Worm (Caenorhabditis elegans) whole organism, L2 larva: ENCODE results near the gene str-108.

Source experiments
- C34F6.9 ChIP-seq: fragments of 150-350 bp; optimal IDR thresholded peaks from 2 replicates; lab custom pipeline; 2014; ENCODE audit warnings: missing biosample characterization, missing genetic modification characterization
- F13H6.1 ChIP-seq: sonication (generic microtip); optimal IDR thresholded peaks from 2 replicates; lab custom pipeline; 2016; ENCODE audit warnings: missing genetic modification characterization, missing compliant biosample characterization
- R02D3.7 ChIP-seq: fragments of 150-350 bp; optimal IDR thresholded peaks from 2 replicates; lab custom pipeline; 2014; ENCODE audit warnings: missing biosample characterization, missing genetic modification characterization
- Y55F3AM.14 ChIP-seq: fragments of 200-800 bp; sonication (Bioruptor generic); optimal IDR thresholded peaks from 2 replicates; lab custom pipeline; 2018; ENCODE audit warnings: mild to moderate bottlenecking, missing genetic modification characterization, missing compliant biosample characterization
- ZK546.5 ChIP-seq: sonication (generic microtip); optimal IDR thresholded peaks from 2 replicates; lab custom pipeline; 2017; ENCODE audit warnings: missing biosample characterization, missing genetic modification characterization
- alr-1 ChIP-seq: fragments of 150-350 bp; optimal IDR thresholded peaks from 2 replicates; lab custom pipeline; 2014; ENCODE audit warnings: missing biosample characterization, missing genetic modification characterization
- aly-2 ChIP-seq: fragments of 150-350 bp; optimal IDR thresholded peaks from 2 replicates; lab custom pipeline; 2014; ENCODE audit warnings: missing biosample characterization, missing genetic modification characterization
- ceh-16 ChIP-seq: fragments of 150-350 bp; optimal IDR thresholded peaks from 2 replicates; lab custom pipeline; 2014; ENCODE audit warnings: missing biosample characterization, missing genetic modification characterization
- crh-2 ChIP-seq: sonication (generic microtip); optimal IDR thresholded peaks from 2 replicates; lab custom pipeline; 2017; ENCODE audit warnings: missing biosample characterization, missing genetic modification characterization
- dmd-4 ChIP-seq: sonication (generic microtip); optimal IDR thresholded peaks from 2 replicates; lab custom pipeline; 2017; ENCODE audit warnings: missing biosample characterization, missing genetic modification characterization
- egl-27 ChIP-seq: sonication (generic microtip); optimal IDR thresholded peaks from 3 replicates; lab custom pipeline; 2017; ENCODE audit warnings: missing biosample characterization, missing genetic modification reagents, missing genetic modification characterization
- elt-1 ChIP-seq: fragments of 150-350 bp; optimal IDR thresholded peaks from 2 replicates; lab custom pipeline; 2014; ENCODE audit warnings: missing biosample characterization, missing genetic modification characterization
- elt-3 ChIP-seq: sonication (generic microtip); optimal IDR thresholded peaks from 2 replicates; lab custom pipeline; 2017; ENCODE audit warnings: missing biosample characterization, missing genetic modification characterization
- gmeb-1 ChIP-seq: fragments of 150-350 bp; optimal IDR thresholded peaks from 2 replicates; lab custom pipeline; 2014; ENCODE audit warnings: missing biosample characterization, missing genetic modification characterization
- lin-11 ChIP-seq: fragments of 150-350 bp; sonication (generic microtip); optimal IDR thresholded peaks from 2 replicates; lab custom pipeline; 2014; ENCODE audit warnings: missing biosample characterization, missing genetic modification characterization, inconsistent platforms, mixed read lengths
- lin-13 ChIP-seq: fragments of 150-350 bp; optimal IDR thresholded peaks from 2 replicates; lab custom pipeline; 2014; ENCODE audit warnings: missing biosample characterization, missing genetic modification reagents, missing genetic modification characterization
- lin-39 ChIP-seq: fragments of 150-350 bp; optimal IDR thresholded peaks from 2 replicates; lab custom pipeline; 2014; ENCODE audit warnings: missing biosample characterization, missing genetic modification reagents, missing genetic modification characterization
- lsy-2 ChIP-seq, 2 experiments: fragments of 150-350 bp in 1 of 2; sonication (generic microtip) in 1 of 2; optimal IDR thresholded peaks; 2 replicates each; lab custom pipeline; 2014 to 2017; ENCODE audit warnings: missing biosample characterization in 2 of 2, missing genetic modification characterization in 2 of 2
- mab-5 ChIP-seq: fragments of 150-350 bp; optimal IDR thresholded peaks from 2 replicates; lab custom pipeline; 2014; ENCODE audit warnings: missing biosample characterization, missing genetic modification characterization
- mbf-1 ChIP-seq: sonication (generic microtip); optimal IDR thresholded peaks from 2 replicates; lab custom pipeline; 2017; ENCODE audit warnings: missing biosample characterization, missing genetic modification characterization
- nhr-10 ChIP-seq: sonication (generic microtip); optimal IDR thresholded peaks from 2 replicates; lab custom pipeline; 2017; ENCODE audit warnings: missing biosample characterization, missing genetic modification characterization
- nhr-12 ChIP-seq: fragments of 150-350 bp; optimal IDR thresholded peaks from 2 replicates; lab custom pipeline; 2014; ENCODE audit warnings: missing biosample characterization, missing genetic modification characterization
- nhr-21 ChIP-seq: fragments of 150-350 bp; optimal IDR thresholded peaks from 2 replicates; lab custom pipeline; 2014; ENCODE audit warnings: missing biosample characterization, missing genetic modification characterization
- nhr-237 ChIP-seq: fragments of 150-350 bp; optimal IDR thresholded peaks from 2 replicates; lab custom pipeline; 2014; ENCODE audit warnings: missing biosample characterization, missing genetic modification characterization
- nhr-25 ChIP-seq: fragments of 150-350 bp; sonication (generic microtip); optimal IDR thresholded peaks from 3 replicates; lab custom pipeline; 2014; ENCODE audit warnings: missing biosample characterization, missing genetic modification characterization
- nhr-77 ChIP-seq: fragments of 150-350 bp; optimal IDR thresholded peaks from 2 replicates; lab custom pipeline; 2014; ENCODE audit warnings: missing biosample characterization, missing genetic modification characterization
- peb-1 ChIP-seq: fragments of 150-350 bp; optimal IDR thresholded peaks from 2 replicates; lab custom pipeline; 2014; ENCODE audit warnings: missing biosample characterization, missing genetic modification characterization
- skn-1 ChIP-seq: sonication (generic microtip); optimal IDR thresholded peaks from 2 replicates; lab custom pipeline; 2017; ENCODE audit warnings: missing biosample characterization, missing genetic modification characterization
- sma-3 ChIP-seq: sonication (generic microtip); optimal IDR thresholded peaks from 2 replicates; lab custom pipeline; 2016; ENCODE audit warnings: missing genetic modification reagents, missing genetic modification characterization, missing compliant biosample characterization
- sma-9 ChIP-seq, 2 experiments: fragments of 150-350 bp in 1 of 2; sonication (generic microtip) in 1 of 2; optimal IDR thresholded peaks; 2 replicates each; lab custom pipeline; 2014 to 2016; ENCODE audit warnings: missing genetic modification characterization in 2 of 2, mild to moderate bottlenecking in 1 of 2, missing biosample characterization in 1 of 2, missing compliant biosample characterization in 1 of 2, missing genetic modification reagents in 1 of 2, moderate library complexity in 1 of 2
- unc-39 ChIP-seq: fragments of 150-350 bp; optimal IDR thresholded peaks from 2 replicates; lab custom pipeline; 2014; ENCODE audit warnings: missing biosample characterization, missing genetic modification characterization
- unc-55 ChIP-seq: fragments of 150-350 bp; sonication (generic microtip); optimal IDR thresholded peaks from 3 replicates; lab custom pipeline; 2014; ENCODE audit warnings: missing biosample characterization, missing genetic modification reagents, missing genetic modification characterization
- zag-1 ChIP-seq: fragments of 150-350 bp; optimal IDR thresholded peaks from 2 replicates; lab custom pipeline; 2014; ENCODE audit warnings: missing biosample characterization, missing genetic modification characterization
- ztf-1 ChIP-seq: fragments of 200-800 bp; sonication (Bioruptor generic); conservative IDR thresholded peaks from 2 replicates; pipeline ENCODE4 v1.3.6; 2022; ENCODE audit warnings: missing genetic modification characterization, missing compliant biosample characterization

str-108 gene

DNA sequence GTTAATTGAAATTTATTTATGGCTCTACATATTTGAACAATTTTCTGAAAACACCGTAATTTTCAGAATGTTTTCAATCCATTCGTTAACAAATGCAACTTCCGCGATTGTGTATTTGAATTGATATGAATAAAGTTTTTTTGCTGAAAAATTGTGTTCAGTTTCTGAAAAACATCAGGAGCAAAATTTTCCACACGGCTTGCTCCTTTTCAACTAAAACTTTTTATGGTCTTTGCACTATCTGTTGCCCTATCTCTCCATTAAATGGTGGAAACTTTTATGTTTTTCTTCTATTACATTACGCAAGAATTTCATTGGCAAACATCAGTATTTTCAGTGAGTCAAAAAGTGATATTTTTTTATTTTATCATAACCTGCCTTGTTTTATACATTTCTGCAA is 17.2 kb upstream of the str-108 start, which contains the start of gene F10A3.4:
Gene F10A3.4 (plus strand): TSS at position 301 of the 400 bp plus-strand sequence.
- TF ChIP-seq nhr-21, result no peak
- TF ChIP-seq aly-2 (tag; lab: Kevin White, UChicago), result no peak
- no peak for TF ChIP-seq dmd-4 (tag; lab: Kevin White, UChicago)
- no peak for TF ChIP-seq lin-11 (tag; lab: Kevin White, UChicago)
- TF ChIP-seq nhr-12 (tag; lab: Kevin White, UChicago), result no peak
- TF ChIP-seq lin-39, result no peak
- TF ChIP-seq nhr-77 (tag; lab: Kevin White, UChicago), result no peak
- TF ChIP-seq gmeb-1 (tag; lab: Kevin White, UChicago), result no peak
- no peak for TF ChIP-seq elt-3
- no peak for TF ChIP-seq sma-9 (GFP tag; optimal IDR thresholded peaks at IDR 0.05; lab: Kevin White, UChicago)
- TF ChIP-seq sma-9 (tag; optimal IDR thresholded peaks at IDR 0.05; lab: Kevin White, UChicago), result no peak
- TF ChIP-seq elt-1 (tag; lab: Kevin White, UChicago), result no peak
- TF ChIP-seq mab-5 (tag; lab: Kevin White, UChicago), result no peak
- TF ChIP-seq skn-1, result no peak
- TF ChIP-seq peb-1 (tag; lab: Kevin White, UChicago), result no peak
- TF ChIP-seq unc-55, result no peak
- no peak for TF ChIP-seq zag-1 (tag; lab: Kevin White, UChicago)
- TF ChIP-seq C34F6.9, result no peak
- no peak for TF ChIP-seq lsy-2 (tag; optimal IDR thresholded peaks at IDR 0.05; lab: Kevin White, UChicago)
- no peak for TF ChIP-seq crh-2
- no peak for TF ChIP-seq ZK546.5

DNA sequence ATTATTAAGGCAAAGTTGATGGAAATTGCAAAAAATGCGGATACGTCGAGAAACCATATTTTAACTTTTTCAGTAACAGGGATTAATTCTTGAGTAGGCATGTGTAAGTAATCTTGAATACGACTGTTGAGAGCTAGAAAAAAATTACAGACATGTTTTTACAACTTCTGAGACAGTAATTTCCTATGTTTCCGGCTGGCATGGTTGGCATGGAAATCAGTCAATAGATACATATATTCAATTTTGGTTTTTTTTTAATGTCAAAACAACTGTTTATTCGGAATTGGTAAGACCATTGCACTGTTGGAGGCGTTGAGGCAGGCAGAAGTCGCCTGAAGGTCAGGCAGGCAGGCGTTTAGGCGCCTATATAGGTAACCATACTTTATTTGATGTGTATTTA is 12.7 kb upstream of the str-108 start, which contains the start of gene str-254:
Gene str-254 (minus strand): TSS at position 101 of the 400 bp plus-strand sequence.
- TF ChIP-seq ZK546.5 (no peak), nhr-10 (tag; lab: Kevin White, UChicago) (no peak), F13H6.1 (tag; lab: Kevin White, UChicago) (no peak), crh-2 (no peak), elt-3 (no peak), Y55F3AM.14 (GFP tag; lab: Kevin White, UChicago) (no peak), elt-1 (tag; lab: Kevin White, UChicago) (no peak), nhr-77 (tag; lab: Kevin White, UChicago) (no peak)

DNA sequence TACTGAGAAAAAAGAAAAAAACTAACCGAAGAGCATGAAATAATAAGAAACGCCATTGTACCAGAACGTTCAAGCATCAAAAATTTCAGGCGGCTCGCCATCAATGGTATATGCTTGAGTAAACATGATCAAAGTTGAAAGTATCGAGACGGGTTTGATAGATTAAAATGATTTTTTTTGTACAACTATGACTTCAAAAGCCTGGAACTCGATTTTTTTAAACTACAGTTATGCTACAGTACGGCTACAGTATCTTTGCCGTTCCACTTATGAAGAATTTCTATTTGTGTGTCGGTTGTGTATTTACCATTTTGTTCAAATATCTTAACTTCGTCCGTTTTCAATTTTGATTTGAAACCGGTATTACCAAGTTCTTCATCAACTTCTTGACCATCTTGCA is 10.9 kb upstream of the str-108 start, which contains the start of gene str-97:
Gene str-97 (minus strand): TSS at position 101 of the 400 bp plus-strand sequence.
- TF ChIP-seq ZK546.5 (no peak), lin-13 (no peak), R02D3.7 (tag; lab: Kevin White, UChicago) (no peak), unc-39 (tag; lab: Kevin White, UChicago) (no peak), ceh-16 (tag; lab: Kevin White, UChicago) (no peak), nhr-25 (no peak), nhr-21 (no peak), lin-39 (no peak), Y55F3AM.14 (GFP tag; lab: Kevin White, UChicago) (no peak), alr-1 (tag; lab: Kevin White, UChicago) (no peak), mab-5 (tag; lab: Kevin White, UChicago) (no peak), C34F6.9 (no peak), peb-1 (tag; lab: Kevin White, UChicago) (no peak), nhr-237 (tag; lab: Kevin White, UChicago) (no peak), lsy-2 (tag; optimal IDR thresholded peaks at IDR 0.05; lab: Kevin White, UChicago) (no peak), egl-27 (tag; lab: Kevin White, UChicago) (no peak)

DNA sequence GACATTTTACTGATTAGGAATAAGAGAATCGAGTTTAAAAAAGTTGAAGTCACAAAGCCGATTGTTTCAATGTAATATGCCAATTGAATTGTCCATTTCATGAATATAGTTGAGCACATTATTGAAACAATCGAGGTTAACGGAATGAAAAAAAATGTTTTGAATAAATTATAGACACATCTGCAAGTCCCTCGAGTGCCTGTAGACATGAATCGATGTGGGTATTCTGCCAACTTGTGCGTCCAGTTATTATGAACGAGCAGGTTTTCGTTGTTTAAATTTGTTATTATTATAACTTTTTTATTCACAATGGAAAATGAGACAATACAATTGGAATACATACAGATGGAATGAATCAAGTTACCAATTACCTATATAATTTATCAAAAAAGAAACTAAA is 7.6 kb upstream of the str-108 start, which contains the start of gene str-99:
Gene str-99 (minus strand): TSS at position 101 of the 400 bp plus-strand sequence.
- TF ChIP-seq nhr-25, result no peak
- no peak for TF ChIP-seq mbf-1 (tag; lab: Kevin White, UChicago)
- no peak for TF ChIP-seq F13H6.1 (tag; lab: Kevin White, UChicago)
- no peak for TF ChIP-seq ztf-1 (GFP tag; lab: Robert Waterston, UW)
- TF ChIP-seq sma-3 (GFP tag; lab: Kevin White, UChicago), result no peak
- no peak for TF ChIP-seq sma-9 (GFP tag; optimal IDR thresholded peaks at IDR 0.05; lab: Kevin White, UChicago)
- no peak for TF ChIP-seq sma-9 (tag; optimal IDR thresholded peaks at IDR 0.05; lab: Kevin White, UChicago)
- TF ChIP-seq alr-1 (tag; lab: Kevin White, UChicago), result no peak

DNA sequence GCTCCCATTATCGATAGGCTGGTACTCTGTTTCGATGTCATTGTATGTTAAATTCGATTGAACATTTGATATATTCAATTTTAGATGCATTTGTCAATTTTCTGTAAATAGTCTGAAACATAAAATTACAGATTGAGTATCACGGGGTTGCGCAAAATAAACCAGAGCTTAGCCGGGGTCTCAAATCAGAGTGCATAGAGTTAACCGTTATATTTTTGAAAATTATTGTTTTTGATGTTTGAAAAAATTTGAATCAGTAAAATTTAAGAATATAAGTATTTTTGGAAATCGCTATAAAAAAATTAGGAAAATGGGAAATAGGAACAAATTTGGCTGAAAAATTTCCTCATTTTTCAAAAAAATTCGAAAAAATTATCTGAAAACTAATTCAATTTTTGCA is 6.4 kb upstream of the str-108 start, which contains the start of gene F10A3.17:
Gene F10A3.17 (minus strand): TSS at position 101 of the 400 bp plus-strand sequence.
- no peak for TF ChIP-seq zag-1 (tag; lab: Kevin White, UChicago)
- TF ChIP-seq, all 48 proteins: peak for 0
